Fruit fly (Drosophila melanogaster): ENCODE data around the gene CG7872.
A peak's percentile ranks its signal among the peaks of the same experiment; 100 is the strongest.

Gene CG7872

dm6 chrX:15615426-15615825, 37.4 kb downstream of the CG7872 start (continued):
- TF ChIP-seq Hr39 (optimal IDR thresholded peaks at IDR 0.05) (no peak), CG3726 (GFP tag; IDR thresholded peaks at IDR 0.05) (0 out of 3 replicates have a peak, but pooled peaks have one; percentile 16), danr (GFP tag; IDR thresholded peaks at IDR 0.05) (no peak), CG6654 (GFP tag; optimal IDR thresholded peaks at IDR 0.05) (no peak), CG31224 (GFP tag; IDR thresholded peaks at IDR 0.05) (no peak), ems (GFP tag; optimal IDR thresholded peaks at IDR 0.05) (peak; percentile 11), CG11560 (tag; IDR thresholded peaks at IDR 0.05) (peak; percentile 23; the same call in 1 of the 3 replicates), CG8359 (GFP tag; optimal IDR thresholded peaks at IDR 0.05; ENCODE audit: borderline replicate concordance) (no peak), Doc3 (GFP tag; IDR thresholded peaks at IDR 0.05; ENCODE audit: partially characterized antibody) (no peak), fd102C (GFP tag; optimal IDR thresholded peaks at IDR 0.05) (no peak), CTCF (GFP tag; optimal IDR thresholded peaks at IDR 0.05) (no peak), MESR4 (GFP tag; optimal IDR thresholded peaks at IDR 0.05) (no peak), CG9817 (tag; optimal IDR thresholded peaks at IDR 0.05) (peak; percentile 38), CG10209 (GFP tag; optimal IDR thresholded peaks at IDR 0.05) (peak; percentile 39), CG1792 (GFP tag; optimal IDR thresholded peaks at IDR 0.05) (no peak), kay (GFP tag; optimal IDR thresholded peaks at IDR 0.05) (peak; percentile 18), ham (GFP tag; IDR thresholded peaks at IDR 0.05) (no peak), mirr (GFP tag; optimal IDR thresholded peaks at IDR 0.05) (no peak), usp (GFP tag; optimal IDR thresholded peaks at IDR 0.05) (no peak), Hey (tag; optimal IDR thresholded peaks at IDR 0.05) (no peak), oc (tag; optimal IDR thresholded peaks at IDR 0.05) (peak; percentile 78), CG32772 (GFP tag; IDR thresholded peaks at IDR 0.05) (0 out of 2 replicates have a peak, but pooled peaks have one; percentile 50), CG14965 (GFP tag; optimal IDR thresholded peaks at IDR 0.05; ENCODE audit: borderline replicate concordance) (no peak), CG14710 (tag; optimal IDR thresholded peaks at IDR 0.05) (peak; percentile 42), CG11093 (GFP tag; IDR thresholded peaks at IDR 0.05) (no peak), ro (GFP tag; IDR thresholded peaks at IDR 0.05) (no peak), D19B (GFP tag; optimal IDR thresholded peaks at IDR 0.05) (no peak), ssp (GFP tag; IDR thresholded peaks at IDR 0.05) (no peak), CG15479 (GFP tag; optimal IDR thresholded peaks at IDR 0.05) (no peak), z (GFP tag; IDR thresholded peaks at IDR 0.05) (no peak), Rfx (GFP tag; IDR thresholded peaks at IDR 0.05) (peak; percentile 46; the same call in 1 of the 2 replicates), CG4328 (GFP tag; optimal IDR thresholded peaks at IDR 0.05) (no peak), YL-1 (GFP tag; optimal IDR thresholded peaks at IDR 0.05) (no peak), gfzf (GFP tag; optimal IDR thresholded peaks at IDR 0.05) (no peak), dysf (GFP tag; IDR thresholded peaks at IDR 0.05) (peak; percentile 68; the same call in 2 of the 3 replicates), CG9215 (GFP tag; IDR thresholded peaks at IDR 0.05) (no peak), schlank (tag; optimal IDR thresholded peaks at IDR 0.05) (no peak), CG6689 (GFP tag; IDR thresholded peaks at IDR 0.05) (peak; percentile 71), HmgZ (tag; optimal IDR thresholded peaks at IDR 0.05) (no peak), PHDP (tag; optimal IDR thresholded peaks at IDR 0.05) (peak; percentile 61), CG3838 (GFP tag; optimal IDR thresholded peaks at IDR 0.05) (no peak), CG6854 (GFP tag; optimal IDR thresholded peaks at IDR 0.05) (no peak), Xbp1 (GFP tag; optimal IDR thresholded peaks at IDR 0.05) (peak; percentile 58), Rx (GFP tag; IDR thresholded peaks at IDR 0.05) (no peak), Sry-β (GFP tag; optimal IDR thresholded peaks at IDR 0.05) (no peak), Dek (tag; optimal IDR thresholded peaks at IDR 0.05) (peak; percentile 11), wor (GFP tag; IDR thresholded peaks at IDR 0.05) (peak; percentile 36; the same call in 1 of the 2 replicates), D (optimal IDR thresholded peaks at IDR 0.05) (no peak), D (GFP tag; optimal IDR thresholded peaks at IDR 0.05) (peak; percentile 37), CG1832 (GFP tag; optimal IDR thresholded peaks at IDR 0.05) (no peak), Hand (GFP tag; optimal IDR thresholded peaks at IDR 0.05) (no peak), CG4730 (GFP tag; IDR thresholded peaks at IDR 0.05) (0 out of 2 replicates have a peak, but pooled peaks have one; percentile 13), CG8765 (GFP tag; IDR thresholded peaks at IDR 0.05) (no peak; the same call in 1 of the 2 replicates)

All from whole organism, embryonic.